Fruit fly (Drosophila melanogaster): ENCODE measurements around the gene msn.
A peak's percentile ranks its signal among the peaks of the same experiment; 100 is the strongest.

msn gene

DNA sequence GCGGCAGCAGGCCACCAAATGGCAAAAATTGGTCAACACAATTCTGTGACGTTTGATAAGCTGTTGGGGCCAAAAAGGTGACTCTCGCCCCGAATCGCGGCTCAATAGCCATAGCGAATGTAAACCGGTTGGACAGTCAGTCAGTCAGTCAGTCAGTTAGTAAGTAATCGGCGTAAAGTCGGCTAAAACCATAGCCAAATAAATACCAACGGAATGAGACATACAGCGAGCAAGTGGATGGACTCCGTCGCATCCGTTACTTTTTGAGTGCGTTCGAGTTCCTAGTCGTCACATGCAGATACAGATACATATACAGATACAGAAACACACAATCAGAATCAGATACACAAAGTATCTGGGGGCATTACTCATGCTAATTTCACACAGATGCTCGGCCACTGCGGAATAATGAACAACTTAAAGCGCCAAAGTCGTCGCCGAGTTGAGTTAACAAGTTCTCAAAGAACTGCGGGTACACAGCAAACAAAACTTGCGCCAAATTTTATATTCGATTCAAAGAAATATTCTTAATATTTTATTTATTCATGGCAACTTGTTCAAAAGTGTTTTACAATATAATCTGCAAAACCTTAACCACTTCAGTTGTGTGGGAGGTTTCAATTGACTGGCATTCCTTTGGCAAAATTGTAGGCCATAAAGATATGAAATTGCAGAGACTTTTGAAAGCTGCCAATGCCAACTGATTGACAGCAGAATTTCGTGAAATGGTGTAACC is 9.1 kb downstream of the msn start:
- no peak for TF ChIP-seq noc (tag; optimal IDR thresholded peaks at IDR 0.05)

DNA sequence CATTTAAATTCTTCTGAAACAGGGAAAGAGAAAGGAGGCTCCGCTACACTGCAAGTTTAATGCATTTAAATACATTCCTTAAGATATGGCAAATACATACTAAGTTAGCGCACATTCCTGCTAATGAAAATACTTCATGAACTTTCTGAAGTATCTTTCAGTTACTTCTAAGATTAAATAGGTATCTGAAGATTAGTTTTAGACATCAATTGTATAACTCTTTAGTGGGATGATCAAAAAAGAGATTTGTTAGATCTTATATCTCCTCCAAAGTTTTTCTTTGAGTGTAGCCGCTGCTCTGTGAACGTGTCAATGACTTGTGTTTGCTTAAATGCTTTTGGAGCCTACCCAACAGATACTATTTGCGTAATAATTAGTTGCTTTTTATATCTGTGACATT is 11.1 kb downstream of the msn start:
- TF ChIP-seq noc (tag; optimal IDR thresholded peaks at IDR 0.05): peak; percentile 69

DNA sequence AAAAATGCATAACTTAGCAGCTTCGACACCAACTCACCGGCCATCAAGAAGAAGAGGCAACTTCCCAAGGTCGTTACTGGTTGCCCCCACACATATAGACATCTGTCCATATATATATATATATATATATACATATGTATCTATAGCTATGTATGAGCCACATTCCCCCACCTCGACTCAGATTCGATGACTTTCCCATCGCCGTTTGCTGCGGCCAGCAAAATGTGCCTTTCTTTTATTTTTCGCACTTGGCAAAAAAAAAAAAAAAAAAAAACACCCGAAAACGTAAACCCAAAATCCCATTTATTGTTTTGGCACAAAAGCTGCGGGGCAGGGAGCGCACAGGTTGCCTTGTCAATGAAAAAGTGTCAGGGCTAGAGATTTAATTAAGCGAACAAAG is 11.6 kb downstream of the msn start:
- TF ChIP-seq noc (tag; optimal IDR thresholded peaks at IDR 0.05): no peak

DNA sequence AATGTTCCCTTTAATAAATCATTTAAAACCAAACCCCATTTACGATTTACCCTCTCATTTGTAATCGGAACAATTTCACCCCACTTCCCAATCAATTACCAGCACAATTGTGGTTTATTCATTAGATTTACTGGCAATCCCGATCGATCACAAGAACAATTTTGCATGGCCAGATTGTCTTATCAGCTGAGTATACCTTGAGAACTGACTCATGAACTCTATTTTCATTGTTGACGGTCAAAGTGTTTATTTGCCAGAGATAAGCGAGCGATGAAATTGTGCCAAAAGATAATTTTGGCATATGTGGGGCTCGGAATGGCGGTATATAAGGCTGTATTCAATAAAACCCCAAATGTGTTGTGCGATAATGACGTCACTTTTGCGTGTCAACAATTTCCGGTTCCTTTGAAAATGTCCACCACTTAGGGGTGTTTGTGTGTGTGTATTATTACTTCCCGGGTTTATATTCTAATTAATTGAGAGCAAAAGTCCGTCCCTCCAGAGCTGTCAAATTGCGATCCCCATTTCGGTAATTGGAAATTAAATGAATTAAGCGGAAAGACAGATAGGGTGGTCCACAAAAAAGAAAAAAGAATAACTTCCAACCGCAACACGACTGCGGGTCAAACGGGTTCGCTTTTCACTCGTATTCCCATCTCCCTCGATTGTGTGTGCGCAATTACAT is 13.3 kb downstream of the msn start:
- peak; percentile 86 for TF ChIP-seq noc (tag; optimal IDR thresholded peaks at IDR 0.05)

DNA sequence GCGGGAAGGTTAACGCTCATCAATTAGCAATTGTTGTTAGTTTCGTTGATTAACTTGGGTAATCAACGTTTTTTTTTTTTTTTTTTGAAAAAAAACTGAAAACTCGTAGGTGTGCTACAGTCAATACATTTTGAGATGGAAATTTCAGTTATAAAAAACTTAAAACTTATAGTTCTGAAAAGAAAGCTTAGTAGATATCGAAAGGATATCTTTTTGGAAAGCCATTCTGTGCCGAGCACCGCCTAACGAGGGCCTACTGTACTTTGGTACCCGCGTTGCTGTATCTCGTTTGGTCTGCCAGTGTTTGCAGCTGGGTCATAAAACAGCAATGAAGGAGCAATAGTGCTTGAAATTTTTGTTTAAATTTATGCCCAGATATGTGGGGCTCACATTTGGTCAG is 14.4 kb downstream of the msn start:
- TF ChIP-seq noc (tag; optimal IDR thresholded peaks at IDR 0.05): peak; percentile 48

DNA sequence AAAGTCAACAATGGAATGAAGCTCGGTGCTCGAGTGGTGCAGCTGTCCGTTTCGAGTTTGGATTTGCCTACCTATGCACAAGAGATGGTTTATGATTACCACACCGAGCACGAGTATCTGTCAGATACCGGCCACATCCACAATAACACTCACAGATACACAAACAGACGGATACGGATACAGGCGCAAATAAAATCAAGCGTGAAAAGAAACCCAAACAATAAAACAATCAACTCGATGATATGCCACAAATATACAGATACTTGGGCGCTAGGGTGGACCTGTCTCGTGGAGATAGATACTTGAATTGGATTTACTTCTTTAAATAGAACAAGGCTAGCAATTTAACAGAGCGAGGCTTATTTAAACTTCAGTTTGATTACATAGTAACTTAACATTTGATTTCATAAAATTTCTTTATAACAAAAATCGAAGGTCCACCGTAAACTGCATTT is 16.0 kb downstream of the msn start:
- TF ChIP-seq noc (tag; optimal IDR thresholded peaks at IDR 0.05): peak; percentile 20

DNA sequence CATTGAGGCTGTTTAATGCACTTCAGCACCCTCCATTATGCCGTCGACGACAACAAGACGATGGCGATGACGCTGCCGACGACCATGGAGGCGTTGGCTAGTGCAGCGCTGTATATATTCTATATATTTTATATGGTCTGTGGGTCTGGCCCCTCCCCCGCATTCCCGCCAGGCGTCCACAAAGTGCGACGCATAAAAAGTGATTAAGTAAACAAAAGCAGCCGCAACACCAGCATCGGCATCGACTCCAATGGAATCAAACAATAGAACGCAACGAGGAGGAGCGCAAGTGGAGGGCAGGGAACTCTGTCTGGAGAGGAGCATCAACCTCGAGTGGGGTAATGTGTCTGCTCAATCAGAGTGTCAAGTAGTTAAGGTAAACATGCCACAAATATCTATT is 18.1 kb downstream of the msn start:
- no peak for TF ChIP-seq noc (tag; optimal IDR thresholded peaks at IDR 0.05)

DNA sequence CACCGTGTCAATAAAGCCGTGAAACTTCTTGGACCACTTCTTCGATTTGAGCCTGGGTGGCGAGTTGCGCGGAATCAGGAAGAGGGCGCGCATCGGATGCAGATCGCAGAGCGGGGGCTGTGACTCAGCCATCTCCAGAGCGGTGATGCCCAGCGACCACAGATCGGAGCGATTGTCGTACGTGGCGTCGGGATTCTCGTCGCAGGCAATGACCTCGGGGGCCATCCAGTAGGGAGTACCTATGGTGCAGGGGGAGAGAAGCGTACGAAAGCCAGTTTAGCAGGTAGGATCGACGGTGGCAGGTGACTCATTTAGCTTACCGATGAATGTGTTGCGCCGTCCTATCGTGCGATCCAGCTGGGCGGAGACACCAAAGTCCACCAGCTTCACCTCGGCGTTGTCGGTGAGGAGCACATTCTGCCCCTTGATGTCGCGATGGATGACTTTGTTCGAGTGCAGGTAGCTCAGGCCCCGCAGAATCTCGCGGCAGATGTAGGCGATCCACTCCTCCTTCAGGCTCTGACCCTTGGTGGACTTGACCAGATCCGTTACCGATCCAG is 19.2 kb downstream of the msn start:
- TF ChIP-seq noc (tag; optimal IDR thresholded peaks at IDR 0.05): no peak

DNA sequence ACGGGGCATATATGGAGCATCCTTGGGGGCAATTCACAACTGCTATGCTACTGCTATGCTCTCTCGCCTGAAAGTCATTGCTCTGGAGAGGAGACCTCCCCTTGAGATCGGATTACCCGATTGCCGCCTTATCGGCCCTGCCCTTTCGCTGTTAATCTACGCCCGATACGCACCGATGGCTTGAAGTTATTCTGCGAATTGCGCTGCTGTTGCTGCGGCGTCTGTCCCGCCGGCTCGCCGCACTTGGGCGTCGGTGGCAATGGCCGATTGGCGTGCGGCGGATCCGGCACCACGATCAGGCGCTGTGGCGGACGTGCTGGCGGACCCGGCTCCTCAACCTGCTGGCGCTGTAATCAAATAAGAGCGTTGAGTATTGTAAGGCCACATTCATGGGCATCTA is 20.3 kb downstream of the msn start:
- TF ChIP-seq noc (tag; optimal IDR thresholded peaks at IDR 0.05): no peak

DNA sequence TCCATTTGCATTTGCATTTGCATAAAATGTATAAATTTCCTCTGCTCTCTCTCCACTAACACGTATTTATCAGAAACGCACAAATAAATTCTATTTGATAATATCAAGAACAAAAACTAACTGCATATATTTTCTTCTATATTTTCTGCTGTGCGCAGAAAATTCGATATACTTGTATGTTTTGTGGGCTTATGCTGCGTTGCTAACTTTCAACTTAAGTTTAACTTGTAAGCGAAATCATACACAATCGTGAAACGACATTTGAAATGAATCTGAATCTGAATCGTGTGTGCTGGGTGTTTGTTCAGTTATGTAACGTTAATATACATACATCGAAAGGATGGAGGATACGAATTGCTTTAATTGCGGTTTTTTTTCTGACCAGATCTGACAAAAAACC is 30.7 kb downstream of the msn start:
- TF ChIP-seq noc (tag; optimal IDR thresholded peaks at IDR 0.05): no peak

DNA sequence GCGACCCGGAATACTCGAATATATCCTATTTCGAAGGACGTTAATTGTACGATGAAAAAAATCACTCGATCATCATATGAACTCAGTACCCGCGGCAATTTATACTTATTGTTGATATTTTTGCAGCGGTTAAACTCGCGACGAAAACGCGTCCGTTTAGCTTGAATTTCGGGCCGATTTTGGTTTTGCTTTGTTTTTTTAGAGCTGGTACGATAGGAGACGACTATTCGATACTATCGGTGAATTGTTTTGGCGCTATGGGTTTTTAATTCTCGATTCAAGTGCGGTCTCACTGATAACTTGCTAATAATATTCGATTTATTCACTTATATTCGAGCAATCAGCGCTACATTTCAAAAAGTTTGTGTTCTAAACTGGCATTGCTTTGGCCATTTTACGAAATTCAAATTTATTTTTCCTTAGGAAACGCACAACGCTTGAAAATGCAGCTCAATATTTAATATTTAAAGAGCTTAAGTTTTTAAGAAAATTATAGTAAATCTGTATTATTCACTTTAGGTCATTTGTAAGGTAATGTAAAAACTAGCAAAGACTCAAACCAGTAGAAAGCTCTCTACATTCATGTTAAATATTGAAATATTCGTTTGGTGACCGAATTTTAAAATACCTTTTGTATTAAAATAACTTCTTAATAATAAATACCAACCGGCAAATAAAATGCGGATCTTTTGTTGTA is 32.1 kb downstream of the msn start, which contains the start of gene Spn:
Spn (minus strand) TSS at position 175 of the 697 bp plus-strand sequence.
- no peak for TF ChIP-seq noc (tag; optimal IDR thresholded peaks at IDR 0.05)

DNA sequence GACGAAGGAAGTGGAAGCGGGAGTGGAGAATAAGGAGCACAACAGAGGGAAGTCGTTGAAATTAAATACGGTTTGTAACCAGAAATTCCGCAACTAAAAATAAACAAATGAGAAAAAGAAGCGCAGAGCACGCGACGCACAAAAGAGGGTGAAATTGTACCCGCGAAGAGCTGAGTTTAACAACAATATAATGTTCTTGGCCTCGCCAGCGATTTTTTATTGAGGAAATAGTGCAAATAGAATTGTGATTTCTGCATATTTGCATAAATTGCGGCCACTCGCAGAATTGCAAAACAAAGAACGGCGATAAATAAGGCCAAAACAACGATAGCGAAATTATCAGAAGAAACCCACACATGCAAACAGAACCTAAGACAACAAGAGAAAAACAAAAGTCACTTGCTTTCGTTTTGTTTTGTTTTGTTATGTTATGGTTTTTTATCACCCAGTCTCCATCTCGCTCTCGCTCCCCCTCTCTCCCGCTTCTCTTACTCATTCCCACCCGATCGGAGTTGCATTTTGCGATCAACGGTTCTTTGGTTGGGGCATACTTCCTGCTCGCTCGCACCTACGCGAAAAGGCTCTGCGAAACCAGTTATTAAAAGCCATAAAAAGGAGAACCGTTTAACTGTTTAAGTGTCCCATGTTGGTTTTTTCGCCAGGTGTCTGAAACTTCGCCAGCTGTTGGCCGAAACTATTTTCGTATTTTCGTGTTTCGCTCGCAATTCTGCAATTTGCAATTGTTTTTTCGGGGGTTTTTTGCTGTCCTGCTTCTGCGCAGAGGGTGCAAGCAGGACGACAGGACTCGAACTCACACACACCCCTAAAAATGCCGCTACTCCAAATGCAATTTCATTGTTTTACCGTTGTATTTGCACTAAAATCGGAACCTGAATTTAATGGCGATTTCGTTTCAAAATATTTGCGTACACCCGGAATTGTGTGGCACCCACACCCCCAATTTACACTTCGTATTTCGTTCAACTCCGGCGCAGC is 33.2 kb downstream of the msn start:
- TF ChIP-seq noc (tag; optimal IDR thresholded peaks at IDR 0.05): no peak

DNA sequence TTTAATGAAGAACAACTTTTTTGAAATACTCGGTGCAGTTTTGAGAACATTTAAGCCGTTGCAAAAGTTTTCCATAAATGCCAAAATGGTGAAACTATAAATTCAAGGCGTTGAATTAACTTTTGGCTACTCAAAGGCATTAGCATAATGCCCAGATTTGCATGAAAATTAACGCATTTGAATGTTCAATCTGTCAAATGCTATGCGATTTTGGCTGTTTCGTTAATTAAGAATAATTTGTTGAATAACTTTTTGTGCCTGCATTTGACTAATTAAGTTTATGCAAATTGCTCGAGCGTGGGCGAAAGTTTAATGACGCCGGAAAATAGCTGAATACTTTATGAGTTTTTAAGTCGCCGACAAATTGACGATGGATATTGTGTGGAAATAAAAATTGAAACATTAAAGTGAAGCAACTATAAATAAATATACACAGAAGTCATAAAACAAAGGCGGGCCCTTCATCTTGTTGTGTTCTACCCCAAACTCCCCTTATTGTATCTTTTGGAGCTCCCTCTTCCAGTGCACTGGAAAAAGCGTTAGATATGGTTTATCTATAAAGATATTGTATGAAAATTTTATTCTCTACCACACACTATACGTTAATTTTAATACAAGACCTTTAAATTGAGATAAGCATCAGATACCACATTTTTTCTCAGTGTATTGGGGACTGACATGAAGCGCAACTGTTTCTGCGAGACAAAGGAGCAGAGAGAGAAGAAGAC is 34.1 kb downstream of the msn start:
- no peak for TF ChIP-seq noc (tag; optimal IDR thresholded peaks at IDR 0.05)

DNA sequence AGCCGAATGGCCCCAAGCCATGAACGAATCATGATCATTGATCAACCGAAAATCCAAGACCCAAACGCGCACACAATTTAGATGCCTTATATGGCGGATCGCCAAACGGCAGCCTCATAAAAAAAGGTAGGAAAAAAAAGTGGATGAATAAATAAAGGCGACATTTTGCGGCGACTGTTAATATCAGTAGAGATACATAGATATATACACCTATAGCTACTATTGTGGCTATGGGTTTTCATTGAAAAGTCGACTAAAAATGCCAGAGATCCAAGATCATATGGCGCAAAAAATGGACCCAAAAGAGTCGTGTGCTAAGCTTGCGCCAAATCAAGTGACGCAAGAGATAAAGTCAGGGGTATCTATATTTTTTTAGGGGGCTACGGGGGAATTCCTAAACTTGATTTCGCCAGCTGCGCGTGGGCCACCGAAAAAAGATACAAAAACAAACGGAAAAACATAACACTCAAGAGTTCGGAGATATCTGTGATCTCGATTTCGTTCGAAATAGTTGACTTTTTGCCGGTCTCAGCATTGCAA is 35.1 kb downstream of the msn start:
- TF ChIP-seq noc (tag; optimal IDR thresholded peaks at IDR 0.05): no peak

Measured in whole organism, larva.